Fruit fly (Drosophila melanogaster): ENCODE data around the gene CG5282.

CG5282 gene

dm6 chr3L:20427449-20427848, 1.6 kb upstream of the CG5282 start, which contains the start of gene CG5274 (continued):
- no peak for TF ChIP-seq crol (GFP tag; IDR thresholded peaks at IDR 0.05)
- peak; percentile 42 for TF ChIP-seq Scr (GFP tag; IDR thresholded peaks at IDR 0.05; ENCODE audit: partially characterized antibody)
- TF ChIP-seq CG10959 (GFP tag; IDR thresholded peaks at IDR 0.05): no peak
- TF ChIP-seq CG43689 (GFP tag; IDR thresholded peaks at IDR 0.05): no peak
- no peak for TF ChIP-seq da (GFP tag; optimal IDR thresholded peaks at IDR 0.05)
- TF ChIP-seq nom (GFP tag; optimal IDR thresholded peaks at IDR 0.05): no peak
- peak; percentile 53 for TF ChIP-seq Dp (GFP tag; optimal IDR thresholded peaks at IDR 0.05)
- no peak for TF ChIP-seq BtbVII (GFP tag; optimal IDR thresholded peaks at IDR 0.05)
- TF ChIP-seq lmd (GFP tag; IDR thresholded peaks at IDR 0.05): no peak
- TF ChIP-seq Ravus (GFP tag; IDR thresholded peaks at IDR 0.05): no peak
- TF ChIP-seq gfzf (GFP tag; optimal IDR thresholded peaks at IDR 0.05): peak; percentile 52
- TF ChIP-seq CG14667 (GFP tag; IDR thresholded peaks at IDR 0.05): no peak
- TF ChIP-seq corto (GFP tag; optimal IDR thresholded peaks at IDR 0.05): no peak
- TF ChIP-seq Myb (GFP tag; optimal IDR thresholded peaks at IDR 0.05): peak; percentile 62
- TF ChIP-seq E2f2 (GFP tag; IDR thresholded peaks at IDR 0.05): peak; percentile 57
- no peak for TF ChIP-seq CG9817 (tag; optimal IDR thresholded peaks at IDR 0.05)
- no peak for TF ChIP-seq Hey (tag; optimal IDR thresholded peaks at IDR 0.05)
- TF ChIP-seq pzg (GFP tag; optimal IDR thresholded peaks at IDR 0.05): peak; percentile 51
- TF ChIP-seq her (GFP tag; optimal IDR thresholded peaks at IDR 0.05): no peak
- peak; percentile 49 for TF ChIP-seq BEAF-32 (GFP tag; optimal IDR thresholded peaks at IDR 0.05)
- TF ChIP-seq hb (GFP tag; IDR thresholded peaks at IDR 0.05; ENCODE audit: partially characterized antibody): no peak
- TF ChIP-seq trem (tag; optimal IDR thresholded peaks at IDR 0.05): peak; percentile 23
- TF ChIP-seq CG13287 (GFP tag; IDR thresholded peaks at IDR 0.05; ENCODE audit: partially characterized antibody): peak; percentile 60; the same call in 1 of the 2 replicates
- TF ChIP-seq Rfx (GFP tag; IDR thresholded peaks at IDR 0.05): no peak

DNA sequence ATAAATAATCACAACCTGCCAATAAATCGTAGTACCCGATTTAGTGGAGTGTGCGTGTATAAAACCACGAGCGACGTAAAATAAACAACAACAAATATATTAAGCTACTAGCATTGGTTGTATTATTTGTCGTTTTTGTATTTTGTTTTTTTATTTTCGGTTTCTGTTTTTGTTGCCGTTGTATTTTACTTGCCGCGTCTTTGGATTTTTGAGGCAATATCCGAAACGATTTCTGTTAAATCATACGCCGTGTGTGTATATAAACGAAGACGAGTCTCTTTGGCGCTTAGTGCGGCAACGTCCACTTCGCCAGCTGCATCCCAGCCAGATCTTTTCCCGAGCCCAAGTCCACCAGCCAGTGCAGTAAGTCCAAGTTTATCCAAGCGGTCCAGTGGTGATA, 12.6 kb downstream of the CG5282 start, which contains the start of gene zye:
TSS of gene zye (plus strand) at position 301 of the 400 bp plus-strand sequence.
- TF ChIP-seq abd-A (tag; optimal IDR thresholded peaks at IDR 0.05) (no peak), CG13624 (GFP tag; optimal IDR thresholded peaks at IDR 0.05) (no peak), CG1832 (GFP tag; optimal IDR thresholded peaks at IDR 0.05) (no peak), insv (GFP tag; optimal IDR thresholded peaks at IDR 0.05) (no peak), CG1792 (GFP tag; optimal IDR thresholded peaks at IDR 0.05) (no peak), sens-2 (GFP tag; IDR thresholded peaks at IDR 0.05) (no peak), CG17829 (tag; optimal IDR thresholded peaks at IDR 0.05) (no peak), fd102C (GFP tag; optimal IDR thresholded peaks at IDR 0.05) (no peak)

DNA sequence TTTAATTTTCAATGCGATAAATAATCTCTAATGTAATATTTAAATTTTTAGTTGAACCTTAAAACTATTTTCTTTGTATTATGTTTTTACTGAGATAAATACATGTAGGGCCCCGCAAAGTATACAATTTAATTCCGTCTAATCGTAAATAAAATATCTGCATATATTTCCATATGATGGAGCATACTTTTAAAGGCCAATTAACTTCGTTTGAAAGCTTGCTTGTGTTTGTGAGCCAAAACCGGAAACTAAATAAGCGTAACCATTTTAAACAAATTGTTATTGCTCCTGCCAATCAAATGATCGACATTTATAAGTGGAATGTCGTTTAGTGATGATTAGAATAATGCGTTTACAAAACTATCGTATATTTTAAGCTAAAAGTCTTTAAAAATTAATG, 15.1 kb downstream of the CG5282 start:
- TF ChIP-seq CG17359 (tag; optimal IDR thresholded peaks at IDR 0.05): peak; percentile 16
- peak; percentile 26 for TF ChIP-seq mirr (GFP tag; optimal IDR thresholded peaks at IDR 0.05)
- peak; percentile 8 for TF ChIP-seq Meics (GFP tag; optimal IDR thresholded peaks at IDR 0.05)
- no peak for TF ChIP-seq HLH4C (GFP tag; IDR thresholded peaks at IDR 0.05; ENCODE audit: partially characterized antibody)
- no peak for TF ChIP-seq grn (GFP tag; optimal IDR thresholded peaks at IDR 0.05)
- peak; percentile 17 for TF ChIP-seq CG6765 (GFP tag; optimal IDR thresholded peaks at IDR 0.05)
- peak; percentile 23 for TF ChIP-seq CG17568 (GFP tag; optimal IDR thresholded peaks at IDR 0.05)
- TF ChIP-seq B-H2 (GFP tag; optimal IDR thresholded peaks at IDR 0.05): peak; percentile 24
- TF ChIP-seq Vsx1 (GFP tag; optimal IDR thresholded peaks at IDR 0.05): peak; percentile 100
- peak; percentile 42 for TF ChIP-seq unpg (GFP tag; optimal IDR thresholded peaks at IDR 0.05)
- peak; percentile 4 for TF ChIP-seq CG12391 (tag; optimal IDR thresholded peaks at IDR 0.05)
- TF ChIP-seq CG8290 (GFP tag; optimal IDR thresholded peaks at IDR 0.05): no peak
- peak in 1 of 2 experiments; percentile 17 for TF ChIP-seq CG8290 (tag; optimal IDR thresholded peaks at IDR 0.05)
- peak; percentile 35 for TF ChIP-seq PHDP (tag; optimal IDR thresholded peaks at IDR 0.05)
- TF ChIP-seq Med (GFP tag): peak; percentile 63
- TF ChIP-seq Eip74EF (GFP tag; optimal IDR thresholded peaks at IDR 0.05): peak in 1 of 2 experiments; percentile 52
- TF ChIP-seq Ets97D (GFP tag; optimal IDR thresholded peaks at IDR 0.05): peak; percentile 90

Measured in whole organism, embryonic.